Fruit fly (Drosophila melanogaster) S2 (cell line): ENCODE data around the gene Tip60.

Experiments
- CG8478 ChIP-seq: fragments of >200 bp; optimal IDR thresholded peaks from 2 replicates; lab custom pipeline; 2018
- CTCF ChIP-seq, 2 experiments: fragments of >200 bp; optimal IDR thresholded peaks; 2 replicates each; lab custom pipeline; 2018

- TF ChIP-seq CG8478 (no peak), CTCF (optimal IDR thresholded peaks at IDR 0.05; lab: Kevin White, UChicago) (no peak)
Observed at dm6 chrX:4119582-4119981, 2.3 kb upstream of the Tip60 start.
